Fruit fly (Drosophila melanogaster) whole organism, embryonic: ENCODE results near the gene fd96Cb.

ENCODE experiments used
- CG10147 ChIP-seq: fragments of 200-800 bp; sonication (Bioruptor generic); optimal IDR thresholded peaks from 2 replicates; lab custom pipeline; 2019; ENCODE audit warnings: missing biosample characterization, mild to moderate bottlenecking, missing genetic modification characterization, moderate library complexity
- CG12299 ChIP-seq: fragments of 200-800 bp; sonication (Bioruptor generic); optimal IDR thresholded peaks from 2 replicates; lab custom pipeline; 2018; ENCODE audit warnings: missing biosample characterization, mild to moderate bottlenecking, missing genetic modification characterization
- CG12769 ChIP-seq: fragments of 200-800 bp; sonication (Bioruptor generic); optimal IDR thresholded peaks from 2 replicates; lab custom pipeline; 2019; ENCODE audit warnings: missing biosample characterization, mild to moderate bottlenecking, missing genetic modification characterization, moderate library complexity
- CG13287 ChIP-seq: fragments of 200-800 bp; sonication (Bioruptor generic); IDR thresholded peaks from 2 replicates; pipeline ENCODE4 v1.3.6; 2022; ENCODE audit warnings: missing biosample characterization, missing genetic modification characterization; ENCODE audit not compliant: partially characterized antibody
- CG13296 ChIP-seq: fragments of 200-800 bp; sonication (Bioruptor generic); optimal IDR thresholded peaks from 3 replicates; lab custom pipeline; 2018; ENCODE audit warnings: missing biosample characterization, mild to moderate bottlenecking, missing genetic modification characterization
- CG13894 ChIP-seq: fragments of 200-800 bp; sonication (Bioruptor generic); optimal IDR thresholded peaks from 3 replicates; lab custom pipeline; 2018; ENCODE audit warnings: missing biosample characterization, mild to moderate bottlenecking, missing genetic modification characterization, moderate library complexity
- CG14441 ChIP-seq: fragments of 200-800 bp; sonication (Bioruptor generic); IDR thresholded peaks from 2 replicates; pipeline ENCODE4 v1.3.6; 2022; ENCODE audit warnings: missing biosample characterization, missing genetic modification characterization
- CG1792 ChIP-seq: fragments of 200-800 bp; sonication (Bioruptor generic); optimal IDR thresholded peaks from 2 replicates; lab custom pipeline; 2016; ENCODE audit warnings: missing biosample characterization, missing genetic modification characterization
- CG2202 ChIP-seq: fragments of 200-800 bp; sonication (Bioruptor generic); optimal IDR thresholded peaks from 2 replicates; lab custom pipeline; 2018; ENCODE audit warnings: missing biosample characterization, mild to moderate bottlenecking, missing genetic modification characterization
- CG5180 ChIP-seq: fragments of 200-800 bp; sonication (Bioruptor generic); optimal IDR thresholded peaks from 3 replicates; lab custom pipeline; 2017; ENCODE audit warnings: missing biosample characterization, missing genetic modification characterization, mild to moderate bottlenecking, moderate library complexity, missing genetic modification reagents
- CG6689 ChIP-seq: fragments of 200-800 bp; sonication (Bioruptor generic); IDR thresholded peaks from 2 replicates; pipeline ENCODE4 v1.3.6; 2022; ENCODE audit warnings: missing biosample characterization, missing genetic modification characterization
- D ChIP-seq, 2 experiments: fragments of 200-800 bp in 1 of 2; fragments of >200 bp in 1 of 2; sonication (Bioruptor generic) in 1 of 2; optimal IDR thresholded peaks; 2 replicates in 1 of 2; 3 replicates in 1 of 2; lab custom pipeline; 2017; ENCODE audit warnings: mild to moderate bottlenecking in 1 of 2, missing biosample characterization in 1 of 2, missing genetic modification characterization in 1 of 2, missing genetic modification reagents in 1 of 2
- Dbx ChIP-seq: fragments of 200-800 bp; sonication (Bioruptor generic); IDR thresholded peaks from 3 replicates; pipeline ENCODE4 v1.3.6; 2022; ENCODE audit warnings: missing biosample characterization, missing genetic modification characterization
- Fer1 ChIP-seq: fragments of 200-800 bp; sonication (Bioruptor generic); optimal IDR thresholded peaks from 2 replicates; lab custom pipeline; 2017; ENCODE audit warnings: missing biosample characterization, mild to moderate bottlenecking, missing genetic modification characterization
- Gug ChIP-seq: fragments of 200-800 bp; sonication (Bioruptor generic); IDR thresholded peaks from 4 replicates; pipeline ENCODE4 v1.3.6; 2022; ENCODE audit warnings: missing biosample characterization, missing genetic modification characterization
- Hmr ChIP-seq: fragments of 200-800 bp; sonication (Bioruptor generic); optimal IDR thresholded peaks from 3 replicates; lab custom pipeline; 2017; ENCODE audit warnings: mild to moderate bottlenecking, missing biosample characterization, missing genetic modification reagents, missing genetic modification characterization
- Meics ChIP-seq: fragments of 200-800 bp; sonication (Bioruptor generic); optimal IDR thresholded peaks from 2 replicates; lab custom pipeline; 2017; ENCODE audit warnings: missing biosample characterization, mild to moderate bottlenecking, missing genetic modification characterization
- Mes4 ChIP-seq: fragments of 200-800 bp; sonication (Bioruptor generic); optimal IDR thresholded peaks from 2 replicates; lab custom pipeline; 2016; ENCODE audit warnings: missing biosample characterization, missing genetic modification characterization
- Nf-YC ChIP-seq: fragments of 200-800 bp; optimal IDR thresholded peaks from 3 replicates; lab custom pipeline; 2019; ENCODE audit warnings: missing biosample characterization, mild to moderate bottlenecking, missing genetic modification characterization, moderate library complexity
- Pdp1 ChIP-seq, 2 experiments: fragments of 200-800 bp; sonication (Bioruptor generic); optimal IDR thresholded peaks; 3 replicates each; lab custom pipeline; 2016; ENCODE audit warnings: missing biosample characterization in 2 of 2, missing genetic modification characterization in 2 of 2, mild to moderate bottlenecking in 1 of 2, moderate library complexity in 1 of 2
- Stat92E ChIP-seq, 3 experiments: fragments of >200 bp in 2 of 3; fragments of 200-800 bp in 1 of 3; sonication (Bioruptor generic) in 1 of 3; optimal IDR thresholded peaks; 2 replicates each; lab custom pipeline; 2017 to 2019; ENCODE audit warnings: missing biosample characterization in 3 of 3, missing genetic modification characterization in 3 of 3, mild to moderate bottlenecking in 1 of 3, moderate library complexity in 1 of 3
- Vsx1 ChIP-seq: fragments of 200-800 bp; sonication (Bioruptor generic); optimal IDR thresholded peaks from 2 replicates; lab custom pipeline; 2017; ENCODE audit warnings: missing biosample characterization, mild to moderate bottlenecking, missing genetic modification characterization, missing genetic modification reagents
- amos ChIP-seq: fragments of 200-800 bp; sonication (Bioruptor generic); IDR thresholded peaks from 2 replicates; pipeline ENCODE4 v1.3.6; 2022; ENCODE audit warnings: missing biosample characterization, missing genetic modification characterization; ENCODE audit not compliant: partially characterized antibody
- chn ChIP-seq: fragments of 200-800 bp; sonication (Bioruptor generic); optimal IDR thresholded peaks from 2 replicates; lab custom pipeline; 2016; ENCODE audit warnings: missing biosample characterization, missing genetic modification characterization
- ci ChIP-seq: fragments of 200-800 bp; sonication (Bioruptor generic); IDR thresholded peaks from 3 replicates; pipeline ENCODE4 v1.3.6; 2022; ENCODE audit warnings: missing biosample characterization, missing genetic modification characterization
- eve ChIP-seq, 2 experiments: fragments of >200 bp; optimal IDR thresholded peaks; 2 replicates each; lab custom pipeline; 2017; ENCODE audit warnings: missing biosample characterization in 2 of 2, missing genetic modification characterization in 2 of 2
- ftz-f1 ChIP-seq: fragments of 200-800 bp; sonication (Bioruptor generic); optimal IDR thresholded peaks from 2 replicates; lab custom pipeline; 2016; ENCODE audit warnings: missing biosample characterization, missing genetic modification characterization
- gem ChIP-seq: fragments of 200-800 bp; sonication (Bioruptor generic); optimal IDR thresholded peaks from 2 replicates; lab custom pipeline; 2019; ENCODE audit warnings: missing biosample characterization, mild to moderate bottlenecking, missing genetic modification characterization, moderate library complexity
- grn ChIP-seq: fragments of 200-800 bp; sonication (Bioruptor generic); optimal IDR thresholded peaks from 3 replicates; lab custom pipeline; 2017; ENCODE audit warnings: missing biosample characterization, missing genetic modification characterization
- hkb ChIP-seq, 2 experiments: fragments of 200-800 bp in 1 of 2; fragments of >200 bp in 1 of 2; sonication (Bioruptor generic) in 1 of 2; IDR thresholded peaks in 1 of 2; optimal IDR thresholded peaks in 1 of 2; 2 replicates each; pipeline versions ENCODE4 v1.3.6 to Lab custom; 2017 to 2022; ENCODE audit warnings: missing biosample characterization in 1 of 2, missing genetic modification characterization in 1 of 2
- klu ChIP-seq: fragments of 200-800 bp; sonication (Bioruptor generic); IDR thresholded peaks from 2 replicates; pipeline ENCODE4 v1.3.6; 2022; ENCODE audit warnings: missing biosample characterization, missing genetic modification characterization
- maf-S ChIP-seq: fragments of 200-800 bp; sonication (Bioruptor generic); optimal IDR thresholded peaks from 2 replicates; lab custom pipeline; 2016; ENCODE audit warnings: missing biosample characterization, missing genetic modification characterization
- pfk ChIP-seq: fragments of 200-800 bp; sonication (Bioruptor generic); optimal IDR thresholded peaks from 2 replicates; lab custom pipeline; 2018; ENCODE audit warnings: missing biosample characterization, mild to moderate bottlenecking, missing genetic modification characterization, moderate library complexity
- ranshi ChIP-seq: fragments of 200-800 bp; sonication (Bioruptor generic); IDR thresholded peaks from 2 replicates; pipeline ENCODE4 v1.3.6; 2022; ENCODE audit warnings: missing biosample characterization, missing genetic modification characterization
- run ChIP-seq: fragments of 200-800 bp; sonication (Bioruptor generic); optimal IDR thresholded peaks from 3 replicates; lab custom pipeline; 2018; ENCODE audit warnings: missing biosample characterization, mild to moderate bottlenecking, missing genetic modification characterization
- sc ChIP-seq, 3 experiments: fragments of >200 bp in 2 of 3; fragments of 200-800 bp in 1 of 3; sonication (Bioruptor generic) in 1 of 3; optimal IDR thresholded peaks; 2 replicates in 2 of 3; 3 replicates in 1 of 3; lab custom pipeline; 2017; ENCODE audit warnings: mild to moderate bottlenecking in 1 of 3, missing biosample characterization in 1 of 3, missing genetic modification characterization in 1 of 3, missing genetic modification reagents in 1 of 3
- sima ChIP-seq: fragments of 200-800 bp; sonication (Bioruptor generic); optimal IDR thresholded peaks from 2 replicates; lab custom pipeline; 2016; ENCODE audit warnings: missing biosample characterization, missing genetic modification characterization

Gene fd96Cb

dm6 chr3R:25056488-25057157, 38.2 kb upstream of the fd96Cb start (continued):
- TF ChIP-seq CG12769 (peak; percentile 93), CG13287 (no peak), Dbx (GFP tag; lab: Robert Waterston, UW) (no peak), CG14441 (no peak), CG13296 (GFP tag; lab: Kevin White, UChicago) (no peak), gem (tag; lab: Kevin White, UChicago) (no peak), D (optimal IDR thresholded peaks at IDR 0.05; lab: Kevin White, UChicago) (no peak), D (GFP tag; optimal IDR thresholded peaks at IDR 0.05; lab: Kevin White, UChicago) (no peak), sima (GFP tag; lab: Kevin White, UChicago) (no peak), CG5180 (GFP tag; lab: Kevin White, UChicago) (no peak), grn (GFP tag; lab: Kevin White, UChicago) (peak; percentile 65), CG1792 (GFP tag; lab: Kevin White, UChicago) (no peak), hkb (optimal IDR thresholded peaks at IDR 0.05; lab: Kevin White, UChicago) (no peak), hkb (GFP tag; IDR thresholded peaks at IDR 0.05; lab: Robert Waterston, UW) (no peak), Stat92E (GFP tag; optimal IDR thresholded peaks at IDR 0.05; lab: Kevin White, UChicago) (no peak), CG2202 (tag; lab: Kevin White, UChicago) (no peak), Hmr (GFP tag; lab: Kevin White, UChicago) (no peak), Nf-YC (no peak), CG6689 (GFP tag; lab: Robert Waterston, UW) (no peak), amos (no peak), ci (0 out of 3 replicates have a peak, but pooled peaks have one; percentile 13), ranshi (GFP tag; lab: Robert Waterston, UW) (no peak), eve (GFP tag; optimal IDR thresholded peaks at IDR 0.05; lab: Kevin White, UChicago) (peak in 1 of 2 experiments; percentile 69), Meics (GFP tag; lab: Kevin White, UChicago) (no peak), run (tag; lab: Kevin White, UChicago) (no peak), Mes4 (GFP tag; lab: Kevin White, UChicago) (no peak), maf-S (GFP tag; lab: Kevin White, UChicago) (no peak), ftz-f1 (no peak), CG13894 (no peak), CG10147 (no peak)

- TF ChIP-seq Vsx1 (GFP tag; lab: Kevin White, UChicago) (peak; percentile 71), klu (GFP tag; lab: Robert Waterston, UW) (no peak), CG12299 (tag; lab: Kevin White, UChicago) (no peak), Gug (GFP tag; lab: Robert Waterston, UW) (no peak), sc (optimal IDR thresholded peaks at IDR 0.05; lab: Kevin White, UChicago) (no peak), sc (GFP tag; optimal IDR thresholded peaks at IDR 0.05; lab: Kevin White, UChicago) (no peak), Pdp1 (GFP tag; optimal IDR thresholded peaks at IDR 0.05; lab: Kevin White, UChicago) (peak in 1 of 2 experiments; percentile 54), chn (no peak), Fer1 (GFP tag; lab: Kevin White, UChicago) (no peak), pfk (GFP tag; lab: Kevin White, UChicago) (no peak)
These were observed 34.4 kb upstream of the fd96Cb start for dm6 chr3R:25060462-25060861.
